Worm (Caenorhabditis elegans) whole organism, L4 larva: ENCODE results near the gene C53D6.4.

Experiments
- dmd-9 ChIP-seq: fragments of 200-800 bp; sonication (Bioruptor generic); IDR thresholded peaks from 2 replicates; pipeline ENCODE4 v1.3.6; 2022; ENCODE audit warnings: missing genetic modification reagents, missing genetic modification characterization, missing compliant biosample characterization
- lir-3 ChIP-seq: sonication (generic microtip); optimal IDR thresholded peaks from 2 replicates; lab custom pipeline; 2016; ENCODE audit warnings: mild to moderate bottlenecking, missing genetic modification characterization, missing compliant biosample characterization

DNA sequence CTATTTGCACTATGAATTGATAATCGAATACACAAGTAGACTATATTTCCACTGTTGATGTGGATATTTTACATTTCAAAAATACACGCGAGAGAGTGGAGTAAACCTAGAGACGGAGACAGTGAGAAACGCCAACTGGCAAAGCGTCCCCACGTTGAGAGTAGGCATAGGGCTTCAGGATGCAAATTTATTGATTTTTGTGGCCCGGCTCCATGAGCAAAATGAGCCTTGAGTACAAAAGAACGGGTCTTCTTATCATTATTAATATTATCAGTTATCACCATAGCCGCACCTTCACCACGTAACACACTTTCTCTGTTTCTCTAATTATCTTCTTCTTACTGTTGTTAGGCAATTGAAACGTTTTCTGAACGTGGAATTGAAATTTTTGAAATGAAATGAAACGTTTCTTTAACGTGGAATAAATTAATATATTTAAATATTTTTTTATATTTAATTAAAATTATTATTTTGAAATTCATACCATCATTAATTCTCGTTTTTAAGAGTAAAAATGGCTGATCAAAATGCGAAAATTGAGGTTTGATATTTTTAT lies 33.9 kb downstream of the C53D6.4 start, which contains the start of gene bre-1:
- TF ChIP-seq lir-3 (no peak), dmd-9 (GFP tag; lab: Robert Waterston, UW) (no peak)
